Worm (Caenorhabditis elegans): Measurements from ENCODE around the gene apm-3.

DNA sequence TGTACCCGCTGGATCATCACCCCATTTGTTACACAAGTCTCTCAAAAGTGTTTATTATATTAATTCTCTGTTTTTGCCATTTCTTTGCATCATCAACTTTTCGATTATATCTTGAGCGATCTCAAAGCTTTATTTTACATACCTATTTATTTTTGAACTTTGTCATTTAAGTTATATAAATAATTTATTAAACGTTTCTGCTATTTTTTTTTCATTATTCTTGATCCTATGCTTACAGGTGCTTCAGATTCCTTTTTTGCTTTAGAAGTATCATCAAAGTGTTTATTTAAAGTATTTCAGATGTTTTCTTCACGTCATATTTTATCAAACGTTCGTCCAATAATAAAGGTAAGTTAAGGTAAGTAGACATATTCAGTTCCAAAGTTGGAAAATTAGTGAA, 36.7 kb upstream of the apm-3 start, which contains the start of gene F35H12.5:
- TF ChIP-seq nhr-90 (tag; optimal IDR thresholded peaks at IDR 0.05; ENCODE audit: poor library complexity) (no peak), mep-1 (tag; optimal IDR thresholded peaks at IDR 0.05) (no peak), C16A3.4 (tag; optimal IDR thresholded peaks at IDR 0.05) (no peak), lsy-2 (tag; optimal IDR thresholded peaks at IDR 0.05) (no peak), unc-62 (GFP tag; optimal IDR thresholded peaks at IDR 0.05) (no peak), snpc-4 (tag; optimal IDR thresholded peaks at IDR 0.05) (no peak), mdl-1 (tag; optimal IDR thresholded peaks at IDR 0.05) (no peak), lin-13 (GFP tag; optimal IDR thresholded peaks at IDR 0.05) (no peak), ceh-8 (GFP tag; optimal IDR thresholded peaks at IDR 0.05) (no peak), aly-2 (tag; optimal IDR thresholded peaks at IDR 0.05) (no peak), fos-1 (tag; optimal IDR thresholded peaks at IDR 0.05) (no peak), nhr-237 (tag; optimal IDR thresholded peaks at IDR 0.05) (no peak), ztf-11 (tag; optimal IDR thresholded peaks at IDR 0.05) (no peak)
